Worm (Caenorhabditis elegans): ENCODE data around the gene F25E5.16.

DNA sequence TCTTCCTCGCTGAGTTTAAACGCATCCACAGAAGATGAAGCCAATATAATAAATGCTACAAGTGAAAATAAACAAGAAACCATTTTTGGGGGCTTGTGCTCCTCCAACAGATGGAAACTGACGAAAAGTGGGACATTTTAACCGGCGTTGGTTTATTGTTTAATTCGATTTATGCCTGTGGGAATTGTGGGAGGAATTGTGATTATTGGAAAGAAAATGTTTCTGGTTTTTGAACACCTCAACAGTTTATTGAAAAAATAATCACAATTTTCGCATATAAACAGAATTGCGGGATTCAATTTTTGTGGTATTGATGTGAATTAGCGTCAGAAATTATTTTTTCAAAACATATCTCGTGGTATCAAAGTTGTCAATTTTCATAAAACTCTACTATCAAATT is 16.2 kb downstream of the F25E5.16 start, which contains the start of gene try-8:
- TF ChIP-seq ets-4 (tag; optimal IDR thresholded peaks at IDR 0.05) (no peak), C08G9.2 (tag; optimal IDR thresholded peaks at IDR 0.05) (no peak), lim-6 (tag; optimal IDR thresholded peaks at IDR 0.05) (no peak), fkh-10 (GFP tag; optimal IDR thresholded peaks at IDR 0.05) (no peak), elt-2 (tag; optimal IDR thresholded peaks at IDR 0.05) (no peak), ama-1 (optimal IDR thresholded peaks at IDR 0.05) (no peak), ceh-24 (tag; optimal IDR thresholded peaks at IDR 0.05) (no peak), ceh-22 (tag; optimal IDR thresholded peaks at IDR 0.05) (no peak), ceh-34 (tag; optimal IDR thresholded peaks at IDR 0.05) (no peak), lin-11 (tag; optimal IDR thresholded peaks at IDR 0.05) (no peak), C38D4.7 (GFP tag; optimal IDR thresholded peaks at IDR 0.05) (no peak), ceh-6 (GFP tag; optimal IDR thresholded peaks at IDR 0.05) (no peak), tbx-2 (tag; optimal IDR thresholded peaks at IDR 0.05) (no peak), madf-2 (tag; optimal IDR thresholded peaks at IDR 0.05) (no peak)
